Fruit fly (Drosophila melanogaster) whole organism, embryonic: ENCODE data around the gene CG3408.

Experiments used
- Atf-2 ChIP-seq: fragments of 200-800 bp; sonication (Bioruptor generic); optimal IDR thresholded peaks from 2 replicates; lab custom pipeline; 2016; ENCODE audit warnings: missing biosample characterization, missing genetic modification characterization
- CG10147 ChIP-seq: fragments of 200-800 bp; sonication (Bioruptor generic); optimal IDR thresholded peaks from 2 replicates; lab custom pipeline; 2019; ENCODE audit warnings: missing biosample characterization, mild to moderate bottlenecking, missing genetic modification characterization, moderate library complexity
- CG1024 ChIP-seq: fragments of 200-800 bp; sonication (Bioruptor generic); IDR thresholded peaks from 2 replicates; pipeline ENCODE4 v1.3.6; 2022; ENCODE audit warnings: missing biosample characterization, missing genetic modification characterization
- CG10321 ChIP-seq: fragments of 200-800 bp; sonication (Bioruptor generic); IDR thresholded peaks from 2 replicates; pipeline ENCODE4 v1.3.6; 2022; ENCODE audit warnings: missing biosample characterization, missing genetic modification characterization
- CG11560 ChIP-seq: fragments of 200-800 bp; sonication (Bioruptor generic); IDR thresholded peaks from 3 replicates; pipeline ENCODE4 v1.3.6; 2022; ENCODE audit warnings: missing biosample characterization, missing genetic modification characterization
- CG14050 ChIP-seq: fragments of 200-800 bp; sonication (Bioruptor generic); IDR thresholded peaks from 3 replicates; pipeline ENCODE4 v1.3.6; 2022; ENCODE audit warnings: missing biosample characterization, missing genetic modification characterization
- CG15011 ChIP-seq: fragments of 200-800 bp; sonication (Bioruptor generic); optimal IDR thresholded peaks from 3 replicates; lab custom pipeline; 2018; ENCODE audit warnings: missing biosample characterization, mild to moderate bottlenecking, missing genetic modification characterization
- CG1529 ChIP-seq: fragments of 200-800 bp; sonication (Bioruptor generic); optimal IDR thresholded peaks from 3 replicates; lab custom pipeline; 2018; ENCODE audit warnings: missing biosample characterization, missing genetic modification characterization
- CG15479 ChIP-seq: fragments of 200-800 bp; sonication (Bioruptor generic); optimal IDR thresholded peaks from 3 replicates; lab custom pipeline; 2019; ENCODE audit warnings: missing biosample characterization, mild to moderate bottlenecking, missing genetic modification characterization, moderate library complexity
- CG15601 ChIP-seq: fragments of 200-800 bp; sonication (Bioruptor generic); optimal IDR thresholded peaks from 3 replicates; lab custom pipeline; 2019; ENCODE audit warnings: missing biosample characterization, mild to moderate bottlenecking, missing genetic modification characterization, moderate library complexity
- CG17359 ChIP-seq: fragments of 200-800 bp; sonication (Bioruptor generic); optimal IDR thresholded peaks from 3 replicates; lab custom pipeline; 2018; ENCODE audit warnings: missing biosample characterization, mild to moderate bottlenecking, missing genetic modification characterization, moderate library complexity
- CG18764 ChIP-seq: fragments of 200-800 bp; sonication (Bioruptor generic); optimal IDR thresholded peaks from 3 replicates; lab custom pipeline; 2016; ENCODE audit warnings: missing biosample characterization, missing genetic modification characterization
- CG30403 ChIP-seq: fragments of 200-800 bp; sonication (Bioruptor generic); optimal IDR thresholded peaks from 3 replicates; lab custom pipeline; 2016; ENCODE audit warnings: missing biosample characterization, missing genetic modification characterization
- CG31224 ChIP-seq: fragments of 200-800 bp; sonication (Bioruptor generic); IDR thresholded peaks from 2 replicates; pipeline ENCODE4 v1.3.6; 2022; ENCODE audit warnings: missing biosample characterization, missing genetic modification characterization
- CG34422 ChIP-seq: fragments of 200-800 bp; sonication (Bioruptor generic); IDR thresholded peaks from 3 replicates; pipeline ENCODE4 v1.3.6; 2022; ENCODE audit warnings: missing biosample characterization, missing genetic modification characterization
- CG3838 ChIP-seq: fragments of 200-800 bp; sonication (Bioruptor generic); optimal IDR thresholded peaks from 3 replicates; lab custom pipeline; 2016; ENCODE audit warnings: missing biosample characterization, missing genetic modification characterization
- CG4360 ChIP-seq: fragments of 200-800 bp; sonication (Bioruptor generic); IDR thresholded peaks from 2 replicates; pipeline ENCODE4 v1.3.6; 2022; ENCODE audit warnings: missing biosample characterization, missing genetic modification characterization
- CG7786 ChIP-seq: fragments of 200-800 bp; sonication (Bioruptor generic); optimal IDR thresholded peaks from 2 replicates; lab custom pipeline; 2016; ENCODE audit warnings: missing biosample characterization, missing genetic modification characterization
- CG8765 ChIP-seq: fragments of 200-800 bp; sonication (Bioruptor generic); IDR thresholded peaks from 2 replicates; pipeline ENCODE4 v1.3.6; 2022; ENCODE audit warnings: missing biosample characterization, missing genetic modification characterization
- CG9609 ChIP-seq: fragments of 200-800 bp; sonication (Bioruptor generic); optimal IDR thresholded peaks from 3 replicates; lab custom pipeline; 2016; ENCODE audit warnings: missing biosample characterization, missing genetic modification characterization
- CTCF ChIP-seq: fragments of 200-800 bp; sonication (Bioruptor generic); optimal IDR thresholded peaks from 2 replicates; lab custom pipeline; 2017; ENCODE audit warnings: missing biosample characterization, mild to moderate bottlenecking, missing genetic modification characterization, moderate library complexity
- Camta ChIP-seq: fragments of 200-800 bp; sonication (Bioruptor generic); optimal IDR thresholded peaks from 2 replicates; lab custom pipeline; 2016; ENCODE audit warnings: missing biosample characterization, missing genetic modification characterization
- D ChIP-seq, 2 experiments: fragments of 200-800 bp in 1 of 2; fragments of >200 bp in 1 of 2; sonication (Bioruptor generic) in 1 of 2; optimal IDR thresholded peaks; 2 replicates in 1 of 2; 3 replicates in 1 of 2; lab custom pipeline; 2017; ENCODE audit warnings: mild to moderate bottlenecking in 1 of 2, missing biosample characterization in 1 of 2, missing genetic modification characterization in 1 of 2, missing genetic modification reagents in 1 of 2
- Dad ChIP-seq: fragments of 200-800 bp; sonication (Bioruptor generic); optimal IDR thresholded peaks from 3 replicates; lab custom pipeline; 2016; ENCODE audit warnings: missing biosample characterization, missing genetic modification characterization
- Deaf1 ChIP-seq: fragments of 200-800 bp; optimal IDR thresholded peaks from 3 replicates; lab custom pipeline; 2019; ENCODE audit warnings: missing biosample characterization, mild to moderate bottlenecking, missing genetic modification characterization, moderate library complexity
- Elba2 ChIP-seq: fragments of 200-800 bp; sonication (Bioruptor generic); optimal IDR thresholded peaks from 3 replicates; lab custom pipeline; 2016; ENCODE audit warnings: missing biosample characterization, missing genetic modification characterization
- Fer1 ChIP-seq: fragments of 200-800 bp; sonication (Bioruptor generic); optimal IDR thresholded peaks from 2 replicates; lab custom pipeline; 2017; ENCODE audit warnings: missing biosample characterization, mild to moderate bottlenecking, missing genetic modification characterization
- Fer2 ChIP-seq: fragments of 200-800 bp; sonication (Bioruptor generic); optimal IDR thresholded peaks from 2 replicates; lab custom pipeline; 2018; ENCODE audit warnings: missing biosample characterization, mild to moderate bottlenecking, missing genetic modification characterization, moderate library complexity
- H2.0 ChIP-seq: fragments of 200-800 bp; sonication (Bioruptor generic); IDR thresholded peaks from 2 replicates; pipeline ENCODE4 v1.3.6; 2022; ENCODE audit warnings: missing biosample characterization, missing genetic modification characterization
- HLH3B ChIP-seq: fragments of 200-800 bp; sonication (Bioruptor generic); IDR thresholded peaks from 2 replicates; pipeline ENCODE4 v1.3.6; 2022; ENCODE audit warnings: missing biosample characterization, missing genetic modification characterization
- HLH4C ChIP-seq: fragments of 200-800 bp; sonication (Bioruptor generic); IDR thresholded peaks from 3 replicates; pipeline ENCODE4 v1.3.6; 2022; ENCODE audit warnings: missing biosample characterization, missing genetic modification characterization; ENCODE audit not compliant: partially characterized antibody
- Hand ChIP-seq: fragments of 200-800 bp; sonication (Bioruptor generic); optimal IDR thresholded peaks from 2 replicates; lab custom pipeline; 2017; ENCODE audit warnings: mild to moderate bottlenecking, missing biosample characterization, missing genetic modification reagents, missing genetic modification characterization
- Hmx ChIP-seq: fragments of 200-800 bp; sonication (Bioruptor generic); optimal IDR thresholded peaks from 2 replicates; lab custom pipeline; 2016; ENCODE audit warnings: missing biosample characterization, missing genetic modification characterization
- Side ChIP-seq: fragments of 200-800 bp; sonication (Bioruptor generic); optimal IDR thresholded peaks from 2 replicates; lab custom pipeline; 2016; ENCODE audit warnings: missing biosample characterization, missing genetic modification characterization
- Vsx1 ChIP-seq: fragments of 200-800 bp; sonication (Bioruptor generic); optimal IDR thresholded peaks from 2 replicates; lab custom pipeline; 2017; ENCODE audit warnings: missing biosample characterization, mild to moderate bottlenecking, missing genetic modification characterization, missing genetic modification reagents
- bsh ChIP-seq, 2 experiments: fragments of 200-800 bp; sonication (Bioruptor generic); optimal IDR thresholded peaks; 2 replicates each; lab custom pipeline; 2017 to 2018; ENCODE audit warnings: mild to moderate bottlenecking in 2 of 2, missing biosample characterization in 2 of 2, missing genetic modification characterization in 2 of 2, moderate library complexity in 1 of 2
- cg ChIP-seq: fragments of 200-800 bp; sonication (Bioruptor generic); optimal IDR thresholded peaks from 3 replicates; lab custom pipeline; 2019; ENCODE audit warnings: missing biosample characterization, mild to moderate bottlenecking, missing genetic modification characterization, moderate library complexity
- chinmo ChIP-seq: fragments of 200-800 bp; sonication (Bioruptor generic); IDR thresholded peaks from 4 replicates; pipeline ENCODE4 v1.3.6; 2022; ENCODE audit warnings: missing biosample characterization, missing genetic modification characterization; ENCODE audit not compliant: partially characterized antibody
- ci ChIP-seq: fragments of 200-800 bp; sonication (Bioruptor generic); IDR thresholded peaks from 3 replicates; pipeline ENCODE4 v1.3.6; 2022; ENCODE audit warnings: missing biosample characterization, missing genetic modification characterization
- fd96Cb ChIP-seq: fragments of 200-800 bp; sonication (Bioruptor generic); optimal IDR thresholded peaks from 2 replicates; lab custom pipeline; 2018; ENCODE audit warnings: missing biosample characterization, mild to moderate bottlenecking, missing genetic modification characterization, moderate library complexity
- lov ChIP-seq, 2 experiments: fragments of 200-800 bp in 1 of 2; fragments of >200 bp in 1 of 2; sonication (Bioruptor generic) in 1 of 2; IDR thresholded peaks in 1 of 2; optimal IDR thresholded peaks in 1 of 2; 2 replicates in 1 of 2; 3 replicates in 1 of 2; pipeline versions ENCODE4 v1.3.6 to Lab custom; 2017 to 2022; ENCODE audit warnings: missing biosample characterization in 1 of 2, missing genetic modification characterization in 1 of 2
- nom ChIP-seq: fragments of 200-800 bp; sonication (Bioruptor generic); optimal IDR thresholded peaks from 2 replicates; lab custom pipeline; 2017; ENCODE audit warnings: missing biosample characterization, missing genetic modification characterization, mild to moderate bottlenecking, moderate library complexity, missing genetic modification reagents
- pho ChIP-seq: fragments of 200-800 bp; sonication (Bioruptor generic); optimal IDR thresholded peaks from 2 replicates; lab custom pipeline; 2016; ENCODE audit warnings: missing biosample characterization, missing genetic modification characterization
- salm ChIP-seq: fragments of 200-800 bp; sonication (Bioruptor generic); optimal IDR thresholded peaks from 2 replicates; lab custom pipeline; 2018; ENCODE audit warnings: missing biosample characterization, mild to moderate bottlenecking, missing genetic modification characterization
- sd ChIP-seq: fragments of 200-800 bp; sonication (Bioruptor generic); optimal IDR thresholded peaks from 3 replicates; lab custom pipeline; 2018; ENCODE audit warnings: missing biosample characterization, mild to moderate bottlenecking, missing genetic modification characterization, moderate library complexity
- shn ChIP-seq: fragments of 200-800 bp; sonication (Bioruptor generic); optimal IDR thresholded peaks from 3 replicates; lab custom pipeline; 2016; ENCODE audit warnings: missing biosample characterization, missing genetic modification characterization
- tin ChIP-seq: fragments of 200-800 bp; sonication (Bioruptor generic); optimal IDR thresholded peaks from 3 replicates; lab custom pipeline; 2016; ENCODE audit warnings: missing biosample characterization, missing genetic modification characterization
- zen ChIP-seq: fragments of 200-800 bp; sonication (Bioruptor generic); optimal IDR thresholded peaks from 3 replicates; lab custom pipeline; 2018; ENCODE audit warnings: missing biosample characterization, mild to moderate bottlenecking, missing genetic modification characterization, moderate library complexity

The CG3408 gene

dm6 chr3L:9462794-9463193 lies 46.6 kb downstream of the CG3408 start:
- TF ChIP-seq cg (peak; percentile 86), CG4360 (GFP tag; lab: Robert Waterston, UW) (peak; percentile 69), fd96Cb (no peak), H2.0 (GFP tag; lab: Robert Waterston, UW) (no peak), lov (optimal IDR thresholded peaks at IDR 0.05; lab: Kevin White, UChicago) (no peak), lov (GFP tag; IDR thresholded peaks at IDR 0.05; lab: Robert Waterston, UW) (no peak), shn (GFP tag; lab: Kevin White, UChicago) (no peak), CG15479 (GFP tag; lab: Kevin White, UChicago) (no peak), CG1024 (GFP tag; lab: Robert Waterston, UW) (no peak), CG34422 (no peak), chinmo (GFP tag; lab: Robert Waterston, UW) (0 out of 4 replicates have a peak, but pooled peaks have one; percentile 49), Elba2 (GFP tag; lab: Kevin White, UChicago) (peak; percentile 49), Atf-2 (GFP tag; lab: Kevin White, UChicago) (no peak), Fer2 (tag; lab: Kevin White, UChicago) (no peak), CG15011 (GFP tag; lab: Kevin White, UChicago) (no peak), nom (peak; percentile 92), bsh (GFP tag; optimal IDR thresholded peaks at IDR 0.05; lab: Kevin White, UChicago) (peak in 1 of 2 experiments; percentile 20), Hand (GFP tag; lab: Kevin White, UChicago) (no peak), CG10147 (GFP tag; lab: Kevin White, UChicago) (no peak), CG30403 (GFP tag; lab: Kevin White, UChicago) (no peak)

- peak; percentile 73 for TF ChIP-seq HLH3B (GFP tag; lab: Robert Waterston, UW)
- TF ChIP-seq CG15011 (GFP tag; lab: Kevin White, UChicago): peak; percentile 91
- TF ChIP-seq Hmx (GFP tag; lab: Kevin White, UChicago): peak; percentile 69
- TF ChIP-seq CG11560 (tag; lab: Robert Waterston, UW): 0 out of 3 replicates have a peak, but pooled peaks have one; percentile 28
- peak; percentile 75 for TF ChIP-seq Camta (GFP tag; lab: Kevin White, UChicago)
- TF ChIP-seq salm (tag; lab: Kevin White, UChicago): peak; percentile 89
- no peak for TF ChIP-seq HLH4C
- TF ChIP-seq zen: peak; percentile 70
- peak; percentile 77 for TF ChIP-seq nom
- TF ChIP-seq CG1529 (GFP tag; lab: Kevin White, UChicago): peak; percentile 87
- TF ChIP-seq CG18764 (GFP tag; lab: Kevin White, UChicago): peak; percentile 79
- TF ChIP-seq Dad (GFP tag; lab: Kevin White, UChicago): peak; percentile 77
- peak; percentile 91 for TF ChIP-seq Vsx1 (GFP tag; lab: Kevin White, UChicago)
- peak; percentile 24 for TF ChIP-seq CG3838 (GFP tag; lab: Kevin White, UChicago)
- TF ChIP-seq sd (tag; lab: Kevin White, UChicago): no peak
- peak; percentile 78 for TF ChIP-seq Side (GFP tag; lab: Kevin White, UChicago)
- peak; percentile 89 for TF ChIP-seq CG15601 (tag; lab: Kevin White, UChicago)
- peak; percentile 10; the same call in 1 of the 2 replicates for TF ChIP-seq CG10321 (GFP tag; lab: Robert Waterston, UW)
- TF ChIP-seq CG9609: peak; percentile 42
- peak; percentile 46 for TF ChIP-seq CG7786 (GFP tag; lab: Kevin White, UChicago)
- peak; percentile 75 for TF ChIP-seq ci (GFP tag; lab: Robert Waterston, UW)
- TF ChIP-seq tin: peak; percentile 86
- TF ChIP-seq Deaf1: peak; percentile 74
- peak; percentile 95 for TF ChIP-seq Fer1
- no peak for TF ChIP-seq D (optimal IDR thresholded peaks at IDR 0.05; lab: Kevin White, UChicago)
- peak; percentile 91 for TF ChIP-seq D (GFP tag; optimal IDR thresholded peaks at IDR 0.05; lab: Kevin White, UChicago)
- peak; percentile 54; the same call in 1 of the 3 replicates for TF ChIP-seq CG14050 (GFP tag; lab: Robert Waterston, UW)
- peak; percentile 11; the same call in 1 of the 2 replicates for TF ChIP-seq CG8765 (GFP tag; lab: Robert Waterston, UW)
- peak; percentile 53 for TF ChIP-seq CTCF (GFP tag; lab: Kevin White, UChicago)
- TF ChIP-seq CG31224 (GFP tag; lab: Robert Waterston, UW): 0 out of 2 replicates have a peak, but pooled peaks have one; percentile 35
- peak; percentile 81 for TF ChIP-seq pho
- TF ChIP-seq CG17359 (tag; lab: Kevin White, UChicago): peak; percentile 93
These were observed 47.1 kb downstream of the CG3408 start for dm6 chr3L:9462247-9462769.
